Worm (Caenorhabditis elegans) whole organism, L4 larva: ENCODE results near the gene ccdc-47.

ENCODE experiments used
- D1046.2 ChIP-seq: fragments of 200-800 bp; sonication (Bioruptor generic); IDR thresholded peaks from 2 replicates; pipeline ENCODE4 v1.3.6; 2022; ENCODE audit warnings: missing genetic modification characterization, missing compliant biosample characterization
- F26F4.8 ChIP-seq: fragments of 200-800 bp; sonication (Bioruptor generic); conservative IDR thresholded peaks from 2 replicates; pipeline ENCODE4 v1.3.6; 2022; ENCODE audit warnings: missing genetic modification characterization, missing compliant biosample characterization
- R02D3.7 ChIP-seq: fragments of 150-350 bp; sonication (generic microtip); optimal IDR thresholded peaks from 3 replicates; lab custom pipeline; 2014; ENCODE audit warnings: missing biosample characterization, missing genetic modification characterization
- T20F7.1 ChIP-seq: fragments of 200-800 bp; sonication (Bioruptor generic); optimal IDR thresholded peaks from 2 replicates; lab custom pipeline; 2018; ENCODE audit warnings: mild to moderate bottlenecking, missing genetic modification characterization, missing compliant biosample characterization
- Y75B8A.6 ChIP-seq: fragments of 200-800 bp; sonication (Bioruptor generic); IDR thresholded peaks from 2 replicates; pipeline ENCODE4 v1.3.6; 2022; ENCODE audit warnings: missing genetic modification reagents, missing genetic modification characterization, missing compliant biosample characterization
- ZK337.2 ChIP-seq: fragments of 200-800 bp; sonication (Bioruptor generic); IDR thresholded peaks from 2 replicates; pipeline ENCODE4 v1.3.6; 2022; ENCODE audit warnings: missing genetic modification reagents, missing genetic modification characterization, missing compliant biosample characterization
- ZK546.5 ChIP-seq, 2 experiments: sonication (generic microtip); optimal IDR thresholded peaks; 2 replicates each; lab custom pipeline; 2017; ENCODE audit warnings: missing biosample characterization in 2 of 2, missing genetic modification characterization in 2 of 2
- aha-1 ChIP-seq: fragments of 150-350 bp; peaks from one replicate; lab custom pipeline; 2014; ENCODE audit warnings: missing biosample characterization, missing genetic modification characterization
- ceh-32 ChIP-seq: sonication (generic microtip); optimal IDR thresholded peaks from 2 replicates; lab custom pipeline; 2016; ENCODE audit warnings: mild to moderate bottlenecking, missing genetic modification characterization, missing compliant biosample characterization; ENCODE audit not compliant: poor library complexity
- daf-8 ChIP-seq: fragments of 200-800 bp; sonication (Bioruptor generic); IDR thresholded peaks from 2 replicates; pipeline ENCODE4 v1.3.6; 2022; ENCODE audit warnings: missing genetic modification characterization, missing compliant biosample characterization
- dmd-6 ChIP-seq: fragments of 200-800 bp; sonication (Bioruptor generic); IDR thresholded peaks from 2 replicates; pipeline ENCODE4 v1.3.6; 2022; ENCODE audit warnings: missing genetic modification reagents, missing genetic modification characterization, missing compliant biosample characterization
- dmd-8 ChIP-seq: fragments of 200-800 bp; sonication (Bioruptor generic); IDR thresholded peaks from 2 replicates; pipeline ENCODE4 v1.3.6; 2022; ENCODE audit warnings: missing genetic modification characterization, missing compliant biosample characterization
- dmd-9 ChIP-seq: fragments of 200-800 bp; sonication (Bioruptor generic); IDR thresholded peaks from 2 replicates; pipeline ENCODE4 v1.3.6; 2022; ENCODE audit warnings: missing genetic modification reagents, missing genetic modification characterization, missing compliant biosample characterization
- dpl-1 ChIP-seq: fragments of 150-350 bp; optimal IDR thresholded peaks from 2 replicates; lab custom pipeline; 2014; ENCODE audit warnings: missing biosample characterization, missing genetic modification reagents, missing genetic modification characterization
- egl-43 ChIP-seq: fragments of 200-800 bp; sonication (Bioruptor generic); IDR thresholded peaks from 2 replicates; pipeline ENCODE4 v1.3.6; 2022; ENCODE audit warnings: missing genetic modification reagents, missing genetic modification characterization, missing compliant biosample characterization
- fkh-10 ChIP-seq: fragments of 150-350 bp; optimal IDR thresholded peaks from 2 replicates; lab custom pipeline; 2014; ENCODE audit warnings: missing biosample characterization, missing genetic modification reagents, missing genetic modification characterization
- hlh-11 ChIP-seq: fragments of 200-800 bp; sonication (Bioruptor generic); optimal IDR thresholded peaks from 2 replicates; lab custom pipeline; 2018; ENCODE audit warnings: mild to moderate bottlenecking, missing genetic modification characterization, missing compliant biosample characterization
- lin-15B ChIP-seq: fragments of 150-350 bp; sonication (generic microtip); optimal IDR thresholded peaks from 3 replicates; lab custom pipeline; 2014; ENCODE audit warnings: missing biosample characterization, missing genetic modification characterization
- lin-38 ChIP-seq: fragments of 200-800 bp; sonication (Bioruptor generic); IDR thresholded peaks from 2 replicates; pipeline ENCODE4 v1.3.6; 2022; ENCODE audit warnings: missing genetic modification reagents, missing genetic modification characterization, missing compliant biosample characterization
- lin-39 ChIP-seq: fragments of 150-350 bp; optimal IDR thresholded peaks from 2 replicates; lab custom pipeline; 2014; ENCODE audit warnings: missing biosample characterization, missing genetic modification reagents, missing genetic modification characterization
- lsy-2 ChIP-seq, 2 experiments: fragments of 150-350 bp in 1 of 2; sonication (generic microtip) in 1 of 2; optimal IDR thresholded peaks; 2 replicates each; lab custom pipeline; 2014 to 2017; ENCODE audit warnings: missing biosample characterization in 2 of 2, missing genetic modification characterization in 2 of 2
- madf-5 ChIP-seq, 2 experiments: fragments of 200-800 bp; sonication (Bioruptor generic); IDR thresholded peaks; 2 replicates each; pipeline ENCODE4 v1.3.6; 2022; ENCODE audit warnings: missing compliant biosample characterization in 2 of 2, missing genetic modification characterization in 2 of 2
- mep-1 ChIP-seq: fragments of 150-350 bp; sonication (generic microtip); optimal IDR thresholded peaks from 3 replicates; lab custom pipeline; 2014; ENCODE audit warnings: missing biosample characterization, missing genetic modification characterization
- mes-2 ChIP-seq: sonication (generic microtip); optimal IDR thresholded peaks from 2 replicates; lab custom pipeline; 2016; ENCODE audit warnings: missing genotype, mild to moderate bottlenecking, missing genetic modification characterization, missing compliant biosample characterization; ENCODE audit not compliant: poor library complexity, severe bottlenecking
- mxl-2 ChIP-seq: fragments of 200-800 bp; sonication (Bioruptor generic); conservative IDR thresholded peaks from 2 replicates; pipeline ENCODE4 v1.3.6; 2022; ENCODE audit warnings: missing genetic modification reagents, missing genetic modification characterization, missing compliant biosample characterization
- nhr-11 ChIP-seq: fragments of 150-350 bp; optimal IDR thresholded peaks from 2 replicates; lab custom pipeline; 2014; ENCODE audit warnings: missing biosample characterization, missing genetic modification characterization
- nhr-111 ChIP-seq: fragments of 200-800 bp; sonication (Bioruptor generic); optimal IDR thresholded peaks from 2 replicates; lab custom pipeline; 2018; ENCODE audit warnings: mild to moderate bottlenecking, missing genetic modification characterization, missing compliant biosample characterization
- nhr-25 ChIP-seq: sonication (generic microtip); optimal IDR thresholded peaks from 2 replicates; lab custom pipeline; 2017; ENCODE audit warnings: missing genetic modification characterization, mild to moderate bottlenecking, missing compliant biosample characterization, antibody characterized with exemption, moderate library complexity, borderline replicate concordance; ENCODE audit not compliant: insufficient read depth
- nhr-28 ChIP-seq: fragments of 150-350 bp; optimal IDR thresholded peaks from 2 replicates; lab custom pipeline; 2014; ENCODE audit warnings: missing biosample characterization, missing genetic modification characterization
- rbr-2 ChIP-seq: sonication (generic microtip); optimal IDR thresholded peaks from 2 replicates; lab custom pipeline; 2016; ENCODE audit warnings: missing genotype, missing genetic modification characterization, missing compliant biosample characterization
- saeg-2 ChIP-seq: fragments of 200-800 bp; sonication (Bioruptor generic); IDR thresholded peaks from 2 replicates; pipeline ENCODE4 v1.3.6; 2022; ENCODE audit warnings: missing genetic modification reagents, missing genetic modification characterization, missing compliant biosample characterization
- tra-1 ChIP-seq: fragments of 200-800 bp; sonication (Bioruptor generic); IDR thresholded peaks from 2 replicates; pipeline ENCODE4 v1.3.6; 2022; ENCODE audit warnings: missing genetic modification reagents, missing genetic modification characterization, missing compliant biosample characterization
- unc-62 ChIP-seq, 3 experiments: fragments of 150-350 bp in 1 of 3; sonication (generic microtip); optimal IDR thresholded peaks in 2 of 3; peaks in 1 of 3; 1 replicate in 1 of 3; 2 replicates in 2 of 3; lab custom pipeline; 2014 to 2017; ENCODE audit warnings: missing biosample characterization in 3 of 3, missing genetic modification characterization in 3 of 3, missing genetic modification reagents in 3 of 3, missing genotype in 1 of 3
- zfp-3 ChIP-seq: fragments of 200-800 bp; sonication (Bioruptor generic); conservative IDR thresholded peaks from 2 replicates; pipeline ENCODE4 v1.3.6; 2022; ENCODE audit warnings: missing genetic modification reagents, missing genetic modification characterization, missing compliant biosample characterization
- ztf-7 ChIP-seq: fragments of 150-350 bp; optimal IDR thresholded peaks from 2 replicates; lab custom pipeline; 2014; ENCODE audit warnings: missing biosample characterization, missing genetic modification characterization

The ccdc-47 gene

ce11 chrIII:3897116-3897845 lies 19.5 kb upstream of the ccdc-47 start (continued):
- TF ChIP-seq Y75B8A.6 (GFP tag; lab: Robert Waterston, UW) (peak; percentile 92; the same call in 1 of the 2 replicates), dmd-8 (peak; percentile 79), tra-1 (GFP tag; lab: Robert Waterston, UW) (peak; percentile 55), lin-38 (GFP tag; lab: Robert Waterston, UW) (peak; percentile 65; the same call in 1 of the 2 replicates), egl-43 (GFP tag; lab: Robert Waterston, UW) (peak; percentile 48; the same call in 1 of the 2 replicates), F26F4.8 (GFP tag; lab: Robert Waterston, UW) (peak; percentile 73), ZK337.2 (GFP tag; lab: Robert Waterston, UW) (peak; percentile 73; the same call in 1 of the 2 replicates), dmd-6 (GFP tag; lab: Robert Waterston, UW) (peak; percentile 25; the same call in 1 of the 2 replicates)

ce11 chrIII:3898354-3898753 lies 18.4 kb upstream of the ccdc-47 start:
- TF ChIP-seq aha-1, result peak; percentile 23
- TF ChIP-seq T20F7.1 (GFP tag; lab: Kevin White, UChicago), result no peak

- TF ChIP-seq zfp-3 (GFP tag; lab: Robert Waterston, UW) (no peak), saeg-2 (GFP tag; lab: Robert Waterston, UW) (no peak), R02D3.7 (tag; lab: Kevin White, UChicago) (no peak), ztf-7 (no peak), dpl-1 (GFP tag; lab: Kevin White, UChicago) (no peak), rbr-2 (tag; lab: Kevin White, UChicago) (peak; percentile 16), fkh-10 (GFP tag; lab: Kevin White, UChicago) (peak; percentile 38), unc-62 (GFP tag; optimal IDR thresholded peaks at IDR 0.05 in 1 of 2; lab: Kevin White, UChicago) (peak in 1 of 2 experiments; percentile 44), unc-62 (tag; optimal IDR thresholded peaks at IDR 0.05; lab: Kevin White, UChicago) (no peak), madf-5 (GFP tag; IDR thresholded peaks at IDR 0.05; lab: Robert Waterston, UW) (no peak), mep-1 (tag; lab: Kevin White, UChicago) (peak; percentile 17), lin-15B (no peak), nhr-28 (tag; lab: Kevin White, UChicago) (no peak), mes-2 (no peak), ZK546.5 (tag; optimal IDR thresholded peaks at IDR 0.05; lab: Kevin White, UChicago) (no peak), hlh-11 (tag; lab: Kevin White, UChicago) (no peak), ceh-32 (tag; lab: Kevin White, UChicago) (no peak), nhr-25 (tag; lab: Kevin White, UChicago) (no peak), dmd-8 (no peak), mxl-2 (GFP tag; lab: Robert Waterston, UW) (no peak), daf-8 (GFP tag; lab: Robert Waterston, UW) (no peak), dmd-9 (GFP tag; lab: Robert Waterston, UW) (no peak), lin-39 (no peak), aha-1 (peak; percentile 89), lsy-2 (tag; optimal IDR thresholded peaks at IDR 0.05; lab: Kevin White, UChicago) (peak; percentile 31 to 65), D1046.2 (GFP tag; lab: Robert Waterston, UW) (no peak), nhr-11 (tag; lab: Kevin White, UChicago) (no peak), nhr-111 (GFP tag; lab: Kevin White, UChicago) (no peak)
Measured at ce11 chrIII:3898850-3899249, 17.9 kb upstream of the ccdc-47 start.
